Fruit fly (Drosophila melanogaster) whole organism, embryonic: ENCODE results near the gene CG31050.

Source experiments
- BEAF-32 ChIP-seq: fragments of 200-800 bp; sonication (Bioruptor generic); optimal IDR thresholded peaks from 3 replicates; lab custom pipeline; 2017; ENCODE audit warnings: missing biosample characterization, missing genetic modification characterization, mild to moderate bottlenecking, moderate library complexity, missing genetic modification reagents
- CG10267 ChIP-seq: fragments of 200-800 bp; sonication (Bioruptor generic); optimal IDR thresholded peaks from 2 replicates; lab custom pipeline; 2018; ENCODE audit warnings: missing biosample characterization, mild to moderate bottlenecking, missing genetic modification characterization, moderate library complexity
- CG10462 ChIP-seq: fragments of 200-800 bp; sonication (Bioruptor generic); optimal IDR thresholded peaks from 2 replicates; lab custom pipeline; 2016; ENCODE audit warnings: missing biosample characterization, missing genetic modification characterization
- CG13287 ChIP-seq: fragments of 200-800 bp; sonication (Bioruptor generic); IDR thresholded peaks from 2 replicates; pipeline ENCODE4 v1.3.6; 2022; ENCODE audit warnings: missing biosample characterization, missing genetic modification characterization; ENCODE audit not compliant: partially characterized antibody
- CG13296 ChIP-seq: fragments of 200-800 bp; sonication (Bioruptor generic); optimal IDR thresholded peaks from 3 replicates; lab custom pipeline; 2018; ENCODE audit warnings: missing biosample characterization, mild to moderate bottlenecking, missing genetic modification characterization
- CG14860 ChIP-seq: fragments of 200-800 bp; sonication (Bioruptor generic); IDR thresholded peaks from 3 replicates; pipeline ENCODE4 v1.3.6; 2022; ENCODE audit warnings: missing biosample characterization, missing genetic modification characterization; ENCODE audit not compliant: partially characterized antibody
- CG16779 ChIP-seq: fragments of 200-800 bp; sonication (Bioruptor generic); IDR thresholded peaks from 2 replicates; pipeline ENCODE4 v1.3.6; 2022; ENCODE audit warnings: missing biosample characterization, missing genetic modification characterization
- CG16813 ChIP-seq: fragments of 200-800 bp; sonication (Bioruptor generic); IDR thresholded peaks from 3 replicates; pipeline ENCODE4 v1.3.6; 2022; ENCODE audit warnings: missing biosample characterization, missing genetic modification characterization; ENCODE audit not compliant: partially characterized antibody
- CG16863 ChIP-seq: fragments of 200-800 bp; sonication (Bioruptor generic); optimal IDR thresholded peaks from 3 replicates; lab custom pipeline; 2016; ENCODE audit warnings: missing biosample characterization, missing genetic modification characterization
- CG2116 ChIP-seq: fragments of 200-800 bp; sonication (Bioruptor generic); optimal IDR thresholded peaks from 3 replicates; lab custom pipeline; 2018; ENCODE audit warnings: missing biosample characterization, mild to moderate bottlenecking, missing genetic modification characterization
- CG3281 ChIP-seq: fragments of 200-800 bp; sonication (Bioruptor generic); optimal IDR thresholded peaks from 3 replicates; lab custom pipeline; 2017; ENCODE audit warnings: missing biosample characterization, mild to moderate bottlenecking, missing genetic modification characterization
- CG34376 ChIP-seq: fragments of 200-800 bp; sonication (Bioruptor generic); optimal IDR thresholded peaks from 2 replicates; lab custom pipeline; 2018; ENCODE audit warnings: missing biosample characterization, mild to moderate bottlenecking, missing genetic modification characterization
- CG3995 ChIP-seq: fragments of 200-800 bp; sonication (Bioruptor generic); optimal IDR thresholded peaks from 3 replicates; lab custom pipeline; 2016; ENCODE audit warnings: missing biosample characterization, missing genetic modification characterization
- CG4730 ChIP-seq: fragments of 200-800 bp; sonication (Bioruptor generic); IDR thresholded peaks from 2 replicates; pipeline ENCODE4 v1.3.6; 2022; ENCODE audit warnings: missing biosample characterization, missing genetic modification characterization
- CG6272 ChIP-seq: fragments of 200-800 bp; sonication (Bioruptor generic); IDR thresholded peaks from 2 replicates; pipeline ENCODE4 v1.3.6; 2022; ENCODE audit warnings: missing biosample characterization, missing genetic modification characterization
- CG6791 ChIP-seq: fragments of 200-800 bp; sonication (Bioruptor generic); IDR thresholded peaks from 3 replicates; pipeline ENCODE4 v1.3.6; 2022; ENCODE audit warnings: missing biosample characterization, missing genetic modification characterization; ENCODE audit not compliant: partially characterized antibody
- CG9797 ChIP-seq: fragments of 200-800 bp; sonication (Bioruptor generic); optimal IDR thresholded peaks from 3 replicates; lab custom pipeline; 2018; ENCODE audit warnings: missing biosample characterization, mild to moderate bottlenecking, missing genetic modification characterization
- CTCF ChIP-seq: fragments of 200-800 bp; sonication (Bioruptor generic); optimal IDR thresholded peaks from 2 replicates; lab custom pipeline; 2017; ENCODE audit warnings: missing biosample characterization, mild to moderate bottlenecking, missing genetic modification characterization, moderate library complexity
- Dip2 ChIP-seq: fragments of 200-800 bp; sonication (Bioruptor generic); IDR thresholded peaks from 2 replicates; pipeline ENCODE4 v1.3.6; 2022; ENCODE audit warnings: missing biosample characterization, missing genetic modification characterization
- Dll ChIP-seq: fragments of 200-800 bp; sonication (Bioruptor generic); IDR thresholded peaks from 4 replicates; pipeline ENCODE4 v1.3.6; 2022; ENCODE audit warnings: missing biosample characterization, missing genetic modification characterization; ENCODE audit not compliant: partially characterized antibody
- Doc2 ChIP-seq: fragments of 200-800 bp; sonication (Bioruptor generic); IDR thresholded peaks from 2 replicates; pipeline ENCODE4 v1.3.6; 2022; ENCODE audit warnings: missing biosample characterization, missing genetic modification characterization
- Dp ChIP-seq: fragments of 200-800 bp; sonication (Bioruptor generic); optimal IDR thresholded peaks from 2 replicates; lab custom pipeline; 2018; ENCODE audit warnings: missing biosample characterization, mild to moderate bottlenecking, missing genetic modification characterization, moderate library complexity
- Dref ChIP-seq: fragments of 200-800 bp; sonication (Bioruptor generic); IDR thresholded peaks from 2 replicates; pipeline ENCODE4 v1.3.6; 2022; ENCODE audit warnings: missing biosample characterization, missing genetic modification characterization
- Ets97D ChIP-seq: fragments of 200-800 bp; sonication (Bioruptor generic); optimal IDR thresholded peaks from 3 replicates; lab custom pipeline; 2016; ENCODE audit warnings: missing biosample characterization, missing genetic modification characterization
- Hey ChIP-seq: fragments of 200-800 bp; sonication (Bioruptor generic); optimal IDR thresholded peaks from 3 replicates; lab custom pipeline; 2018; ENCODE audit warnings: missing biosample characterization, mild to moderate bottlenecking, missing genetic modification characterization
- MBD-R2 ChIP-seq: fragments of 200-800 bp; sonication (Bioruptor generic); IDR thresholded peaks from 2 replicates; pipeline ENCODE4 v1.3.6; 2022; ENCODE audit warnings: missing biosample characterization, missing genetic modification characterization
- MTF-1 ChIP-seq: fragments of 200-800 bp; sonication (Bioruptor generic); optimal IDR thresholded peaks from 2 replicates; lab custom pipeline; 2018; ENCODE audit warnings: missing biosample characterization, mild to moderate bottlenecking, missing genetic modification characterization, borderline replicate concordance
- Myb ChIP-seq: fragments of 200-800 bp; sonication (Bioruptor generic); optimal IDR thresholded peaks from 2 replicates; lab custom pipeline; 2016; ENCODE audit warnings: missing biosample characterization, missing genetic modification characterization
- NFAT ChIP-seq: fragments of 200-800 bp; sonication (Bioruptor generic); IDR thresholded peaks from 2 replicates; pipeline ENCODE4 v1.3.6; 2022; ENCODE audit warnings: missing biosample characterization, missing genetic modification characterization
- Opbp ChIP-seq: fragments of 200-800 bp; sonication (Bioruptor generic); IDR thresholded peaks from 3 replicates; pipeline ENCODE4 v1.3.6; 2022; ENCODE audit warnings: missing biosample characterization, missing genetic modification characterization; ENCODE audit not compliant: partially characterized antibody
- Sin3A ChIP-seq: fragments of >200 bp; optimal IDR thresholded peaks from 2 replicates; lab custom pipeline; 2018
- amos ChIP-seq: fragments of 200-800 bp; sonication (Bioruptor generic); IDR thresholded peaks from 2 replicates; pipeline ENCODE4 v1.3.6; 2022; ENCODE audit warnings: missing biosample characterization, missing genetic modification characterization; ENCODE audit not compliant: partially characterized antibody
- az2 ChIP-seq: fragments of 200-800 bp; sonication (Bioruptor generic); optimal IDR thresholded peaks from 3 replicates; lab custom pipeline; 2016; ENCODE audit warnings: missing biosample characterization, missing genetic modification characterization
- bigmax ChIP-seq: fragments of 200-800 bp; sonication (Bioruptor generic); optimal IDR thresholded peaks from 2 replicates; lab custom pipeline; 2018; ENCODE audit warnings: missing biosample characterization, mild to moderate bottlenecking, missing genetic modification characterization
- croc ChIP-seq: fragments of 200-800 bp; sonication (Bioruptor generic); conservative IDR thresholded peaks from 3 replicates; pipeline ENCODE4 v1.3.6; 2022; ENCODE audit warnings: missing biosample characterization, missing genetic modification characterization
- crp ChIP-seq, 2 experiments: fragments of 200-800 bp; sonication (Bioruptor generic); optimal IDR thresholded peaks; 2 replicates in 1 of 2; 3 replicates in 1 of 2; lab custom pipeline; 2017; ENCODE audit warnings: missing biosample characterization in 2 of 2, missing genetic modification characterization in 2 of 2, mild to moderate bottlenecking in 1 of 2, moderate library complexity in 1 of 2
- gfzf ChIP-seq: fragments of 200-800 bp; sonication (Bioruptor generic); optimal IDR thresholded peaks from 2 replicates; lab custom pipeline; 2016; ENCODE audit warnings: missing biosample characterization, mild to moderate bottlenecking, missing genetic modification characterization, moderate library complexity
- knrl ChIP-seq: fragments of 200-800 bp; sonication (Bioruptor generic); IDR thresholded peaks from 3 replicates; pipeline ENCODE4 v1.3.6; 2022; ENCODE audit warnings: missing biosample characterization, missing genetic modification characterization; ENCODE audit not compliant: partially characterized antibody
- lab ChIP-seq: fragments of 200-800 bp; sonication (Bioruptor generic); optimal IDR thresholded peaks from 3 replicates; lab custom pipeline; 2017; ENCODE audit warnings: missing biosample characterization, missing genetic modification characterization, mild to moderate bottlenecking, moderate library complexity, missing genetic modification reagents
- lbe ChIP-seq: fragments of 200-800 bp; sonication (Bioruptor generic); optimal IDR thresholded peaks from 2 replicates; lab custom pipeline; 2016; ENCODE audit warnings: missing biosample characterization, mild to moderate bottlenecking, missing genetic modification characterization
- nmo ChIP-seq: fragments of 200-800 bp; sonication (Bioruptor generic); optimal IDR thresholded peaks from 2 replicates; lab custom pipeline; 2018; ENCODE audit warnings: missing biosample characterization, mild to moderate bottlenecking, missing genetic modification characterization, moderate library complexity
- pzg ChIP-seq: fragments of 200-800 bp; sonication (Bioruptor generic); optimal IDR thresholded peaks from 3 replicates; lab custom pipeline; 2018; ENCODE audit warnings: missing biosample characterization, mild to moderate bottlenecking, missing genetic modification characterization, moderate library complexity
- row ChIP-seq: fragments of 200-800 bp; sonication (Bioruptor generic); IDR thresholded peaks from 3 replicates; pipeline ENCODE4 v1.3.6; 2022; ENCODE audit warnings: missing biosample characterization, missing genetic modification characterization
- sc ChIP-seq, 3 experiments: fragments of >200 bp in 2 of 3; fragments of 200-800 bp in 1 of 3; sonication (Bioruptor generic) in 1 of 3; optimal IDR thresholded peaks; 2 replicates in 2 of 3; 3 replicates in 1 of 3; lab custom pipeline; 2017; ENCODE audit warnings: mild to moderate bottlenecking in 1 of 3, missing biosample characterization in 1 of 3, missing genetic modification characterization in 1 of 3, missing genetic modification reagents in 1 of 3
- scrt ChIP-seq: fragments of 200-800 bp; sonication (Bioruptor generic); optimal IDR thresholded peaks from 2 replicates; lab custom pipeline; 2018; ENCODE audit warnings: missing biosample characterization, mild to moderate bottlenecking, missing genetic modification characterization, moderate library complexity
- sens ChIP-seq: fragments of 200-800 bp; sonication (Bioruptor generic); peaks from one replicate; lab custom pipeline; 2016; ENCODE audit warnings: missing biosample characterization, missing genetic modification characterization
- stwl ChIP-seq: fragments of 200-800 bp; sonication (Bioruptor generic); optimal IDR thresholded peaks from 3 replicates; lab custom pipeline; 2018; ENCODE audit warnings: missing biosample characterization, mild to moderate bottlenecking, missing genetic modification characterization, moderate library complexity
- unc-4 ChIP-seq: fragments of 200-800 bp; sonication (Bioruptor generic); IDR thresholded peaks from 2 replicates; pipeline ENCODE4 v1.3.6; 2022; ENCODE audit warnings: missing biosample characterization, missing genetic modification characterization; ENCODE audit not compliant: partially characterized antibody
- vfl ChIP-seq: fragments of 200-800 bp; sonication (Bioruptor generic); optimal IDR thresholded peaks from 2 replicates; lab custom pipeline; 2016; ENCODE audit warnings: missing biosample characterization, missing genetic modification characterization

CG31050 gene

DNA sequence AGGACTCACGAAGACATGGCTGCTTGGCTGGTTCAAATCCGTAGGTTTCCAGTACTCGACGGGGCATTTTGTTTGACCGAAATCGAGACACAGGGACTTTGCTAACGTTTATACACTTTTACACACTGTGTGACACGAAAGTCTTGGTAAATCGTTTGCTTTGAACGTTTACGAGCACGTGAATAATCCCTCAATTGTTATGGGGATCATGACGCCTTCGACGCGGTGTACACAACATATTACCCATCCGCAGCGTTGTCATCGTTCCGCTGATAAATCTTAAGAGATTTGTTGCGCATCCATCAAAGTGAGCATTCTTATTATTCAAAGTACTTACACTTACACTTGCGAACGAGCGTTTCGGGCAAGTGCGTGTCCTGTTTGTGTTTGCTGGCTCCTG, at the start of gene CG31050:
Gene CG31050 (minus strand): TSS at position 101 of the 400 bp plus-strand sequence.
- TF ChIP-seq CG16813 (GFP tag; lab: Robert Waterston, UW) (no peak), MBD-R2 (GFP tag; lab: Robert Waterston, UW) (no peak), CG10267 (tag; lab: Kevin White, UChicago) (no peak), Doc2 (GFP tag; lab: Robert Waterston, UW) (no peak), Hey (tag; lab: Kevin White, UChicago) (no peak), lbe (no peak), CG10462 (GFP tag; lab: Kevin White, UChicago) (no peak), vfl (no peak), NFAT (GFP tag; lab: Robert Waterston, UW) (no peak), Dip2 (GFP tag; lab: Robert Waterston, UW) (no peak), lab (no peak), CG4730 (GFP tag; lab: Robert Waterston, UW) (no peak), CG34376 (no peak), MTF-1 (no peak), CG13296 (no peak), CG3995 (GFP tag; lab: Kevin White, UChicago) (no peak)

- TF ChIP-seq CG3281 (GFP tag; lab: Kevin White, UChicago) (no peak), Dll (GFP tag; lab: Robert Waterston, UW) (peak; percentile 43; the same call in 2 of the 4 replicates), bigmax (GFP tag; lab: Kevin White, UChicago) (peak; percentile 14), CG6791 (peak; percentile 32; the same call in 1 of the 3 replicates), gfzf (GFP tag; lab: Kevin White, UChicago) (peak; percentile 81), sc (optimal IDR thresholded peaks at IDR 0.05; lab: Kevin White, UChicago) (no peak), sc (GFP tag; optimal IDR thresholded peaks at IDR 0.05; lab: Kevin White, UChicago) (no peak), CTCF (peak; percentile 28), nmo (peak; percentile 31), Dref (GFP tag; lab: Robert Waterston, UW) (peak; percentile 32; the same call in 1 of the 2 replicates), unc-4 (GFP tag; lab: Robert Waterston, UW) (peak; percentile 30; the same call in 1 of the 2 replicates), CG14860 (0 out of 3 replicates have a peak, but pooled peaks have one; percentile 22), az2 (GFP tag; lab: Kevin White, UChicago) (no peak), croc (GFP tag; lab: Robert Waterston, UW) (no peak), crp (GFP tag; optimal IDR thresholded peaks at IDR 0.05; lab: Kevin White, UChicago) (peak; percentile 50 to 92), CG6272 (GFP tag; lab: Robert Waterston, UW) (no peak), CG2116 (GFP tag; lab: Kevin White, UChicago) (peak; percentile 15), stwl (peak; percentile 76), scrt (GFP tag; lab: Kevin White, UChicago) (peak; percentile 70), CG16779 (no peak), knrl (GFP tag; lab: Robert Waterston, UW) (0 out of 3 replicates have a peak, but pooled peaks have one; percentile 29), CG9797 (GFP tag; lab: Kevin White, UChicago) (peak; percentile 59), pzg (GFP tag; lab: Kevin White, UChicago) (peak; percentile 64), Sin3A (lab: Kevin White, UChicago) (peak; percentile 49), Opbp (GFP tag; lab: Robert Waterston, UW) (0 out of 3 replicates have a peak, but pooled peaks have one; percentile 55), row (0 out of 3 replicates have a peak, but pooled peaks have one; percentile 20), amos (GFP tag; lab: Robert Waterston, UW) (peak; percentile 29; the same call in 1 of the 2 replicates), Dp (GFP tag; lab: Kevin White, UChicago) (peak; percentile 70), CG16863 (GFP tag; lab: Kevin White, UChicago) (no peak), Ets97D (peak; percentile 29), sens (peak; percentile 49), CG13287 (GFP tag; lab: Robert Waterston, UW) (peak; percentile 57; the same call in 1 of the 2 replicates), BEAF-32 (GFP tag; lab: Kevin White, UChicago) (peak; percentile 55), Myb (GFP tag; lab: Kevin White, UChicago) (peak; percentile 96)
Measured at dm6 chr3R:28695993-28696392, 45.7 kb upstream of the CG31050 start, which contains the start of gene htt. Gene htt (plus strand): TSS chr3R:28696242.
